Worm (Caenorhabditis elegans): ENCODE results near the gene D2096.7.
"Not testable (repeated sequence)": the region's sequence is repeated elsewhere in the genome, so short reads cannot be mapped to it uniquely, and the experiment has no call there.

D2096.7 gene

ce11 chrIV:8394105-8394504 is 16.7 kb upstream of the D2096.7 start, which contains the start of gene D2096.11:
Gene D2096.11 (minus strand): TSS chrIV:8394205.
- TF ChIP-seq nhr-10 (tag; optimal IDR thresholded peaks at IDR 0.05) (no peak), ceh-82 (tag; optimal IDR thresholded peaks at IDR 0.05) (no peak)

DNA sequence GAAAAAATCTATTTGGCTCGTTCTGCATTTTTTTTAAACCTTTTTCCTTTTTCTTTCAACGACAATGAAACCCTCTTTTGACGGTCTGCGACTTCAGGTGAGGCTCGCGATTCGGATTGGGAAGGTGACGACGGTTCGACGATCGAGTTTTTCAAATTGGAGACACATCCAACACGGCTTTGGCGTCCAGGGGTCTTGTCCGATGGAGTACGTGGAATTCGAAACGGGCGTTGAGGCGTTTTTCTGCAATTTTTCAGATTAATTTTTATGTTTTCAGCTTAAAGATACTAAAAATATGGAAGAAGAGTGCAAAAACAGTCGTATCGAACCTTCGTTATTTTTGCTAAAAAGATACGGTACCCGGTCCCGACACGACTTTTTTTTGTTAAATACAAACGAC is 11.7 kb upstream of the D2096.7 start, which contains the start of gene D2096.10:
TSS of gene D2096.10 (minus strand) at position 101 of the 400 bp plus-strand sequence.
- not testable (repeated sequence) for TF ChIP-seq C34F6.9, ceh-16, nhr-129 (tag; optimal IDR thresholded peaks at IDR 0.05)

- no peak for TF ChIP-seq R02D3.7 (tag; optimal IDR thresholded peaks at IDR 0.05)
- TF ChIP-seq ztf-1 (GFP tag; conservative IDR thresholded peaks at IDR 0.05), result no peak
- no peak for TF ChIP-seq lin-39 (tag; optimal IDR thresholded peaks at IDR 0.05)
- no peak for TF ChIP-seq sem-4 (tag; optimal IDR thresholded peaks at IDR 0.05)
- no peak for TF ChIP-seq skn-1 (tag; optimal IDR thresholded peaks at IDR 0.05)
- no peak for TF ChIP-seq sma-9 (GFP tag; optimal IDR thresholded peaks at IDR 0.05)
- no peak for TF ChIP-seq sma-9 (tag; optimal IDR thresholded peaks at IDR 0.05)
- TF ChIP-seq nhr-11 (tag; optimal IDR thresholded peaks at IDR 0.05), result no peak
Observed at ce11 chrIV:8385662-8386061, 8.2 kb upstream of the D2096.7 start.

DNA sequence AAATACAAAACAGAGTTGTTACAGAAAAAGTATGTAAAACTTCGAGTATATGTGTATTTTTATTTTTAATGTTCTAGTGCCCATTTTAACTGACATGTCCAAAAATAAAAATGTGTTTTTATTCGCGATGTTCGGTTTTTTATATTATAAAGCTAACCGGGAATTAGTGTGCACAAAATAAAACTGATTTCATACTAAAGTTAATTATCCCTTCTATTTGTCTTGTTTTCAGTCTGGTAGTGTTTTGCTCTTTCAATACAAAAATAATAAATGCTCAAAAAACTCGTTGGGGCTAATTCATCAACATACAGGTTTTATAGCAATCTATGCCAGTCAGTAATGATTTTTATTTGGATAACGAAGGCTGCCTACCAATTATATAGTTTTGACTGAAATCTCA is 7.3 kb upstream of the D2096.7 start:
- no peak for TF ChIP-seq mdl-1 (tag; optimal IDR thresholded peaks at IDR 0.05)
- no peak for TF ChIP-seq mbf-1 (tag; optimal IDR thresholded peaks at IDR 0.05)
- TF ChIP-seq nhr-25 (tag; optimal IDR thresholded peaks at IDR 0.05), result no peak
- TF ChIP-seq alr-1 (tag; optimal IDR thresholded peaks at IDR 0.05), result no peak
- TF ChIP-seq R02D3.7 (tag; optimal IDR thresholded peaks at IDR 0.05), result no peak
- no peak for TF ChIP-seq unc-39 (tag; optimal IDR thresholded peaks at IDR 0.05)
- no peak for TF ChIP-seq C34F6.9 (tag; optimal IDR thresholded peaks at IDR 0.05)
- TF ChIP-seq elt-1 (tag; optimal IDR thresholded peaks at IDR 0.05), result no peak
- TF ChIP-seq nhr-21 (tag; optimal IDR thresholded peaks at IDR 0.05), result no peak
- no peak for TF ChIP-seq ztf-1 (GFP tag; conservative IDR thresholded peaks at IDR 0.05)
- TF ChIP-seq nhr-129 (tag; optimal IDR thresholded peaks at IDR 0.05), result no peak
- no peak for TF ChIP-seq lin-13 (GFP tag; optimal IDR thresholded peaks at IDR 0.05)
- TF ChIP-seq sem-4 (tag; optimal IDR thresholded peaks at IDR 0.05), result no peak
- TF ChIP-seq Y55F3AM.14 (GFP tag; optimal IDR thresholded peaks at IDR 0.05), result no peak
- no peak for TF ChIP-seq blmp-1 (tag; optimal IDR thresholded peaks at IDR 0.05; ENCODE audit: insufficient read depth)

DNA sequence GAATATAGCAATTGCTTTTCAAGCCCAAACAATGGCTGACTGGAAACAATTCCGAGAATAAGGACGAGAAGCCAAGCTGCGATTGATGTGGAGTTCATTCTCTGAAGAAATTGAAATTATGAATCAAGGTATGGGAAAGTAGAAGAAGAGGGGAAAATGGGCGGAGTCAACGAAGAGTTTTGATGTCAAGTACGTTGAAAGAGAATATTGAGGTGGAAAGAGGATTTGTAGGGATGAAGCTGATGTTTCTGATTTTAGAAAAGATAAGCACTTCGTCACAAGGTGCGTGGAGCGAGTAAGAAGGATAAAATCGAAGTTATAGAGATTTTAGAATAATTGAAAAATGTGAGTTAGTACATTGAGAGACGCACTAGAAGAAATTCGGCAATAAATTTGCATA is 5.3 kb upstream of the D2096.7 start, which contains the start of gene D2096.9:
TSS of gene D2096.9 (minus strand) at position 101 of the 400 bp plus-strand sequence.
- TF ChIP-seq peb-1 (tag; optimal IDR thresholded peaks at IDR 0.05), result no peak
- no peak for TF ChIP-seq nhr-21 (tag; optimal IDR thresholded peaks at IDR 0.05)
- no peak for TF ChIP-seq nhr-6 (tag; optimal IDR thresholded peaks at IDR 0.05)
- no peak for TF ChIP-seq alr-1 (tag; optimal IDR thresholded peaks at IDR 0.05)

ce11 chrIV:8380266-8380850 is 2.9 kb upstream of the D2096.7 start:
- TF ChIP-seq crh-2 (tag; optimal IDR thresholded peaks at IDR 0.05) (peak; percentile 44), nhr-6 (tag; optimal IDR thresholded peaks at IDR 0.05) (no peak), lin-11 (tag; optimal IDR thresholded peaks at IDR 0.05) (no peak), ceh-82 (tag; optimal IDR thresholded peaks at IDR 0.05) (no peak), nhr-129 (tag; optimal IDR thresholded peaks at IDR 0.05) (no peak), fos-1 (tag; optimal IDR thresholded peaks at IDR 0.05) (peak; percentile 78), zag-1 (tag; optimal IDR thresholded peaks at IDR 0.05) (no peak), sem-4 (tag; optimal IDR thresholded peaks at IDR 0.05) (no peak), ZK546.5 (tag; optimal IDR thresholded peaks at IDR 0.05) (no peak), sma-9 (GFP tag; optimal IDR thresholded peaks at IDR 0.05) (peak; percentile 40), sma-9 (tag; optimal IDR thresholded peaks at IDR 0.05) (no peak), R02D3.7 (tag; optimal IDR thresholded peaks at IDR 0.05) (no peak), ztf-4 (tag; optimal IDR thresholded peaks at IDR 0.05) (no peak), unc-39 (tag; optimal IDR thresholded peaks at IDR 0.05) (no peak), blmp-1 (tag; optimal IDR thresholded peaks at IDR 0.05; ENCODE audit: insufficient read depth) (no peak), lsy-2 (tag; optimal IDR thresholded peaks at IDR 0.05) (no peak)

All from whole organism, L2 larva.